Worm (Caenorhabditis elegans): ENCODE data around the gene taf-9.

DNA sequence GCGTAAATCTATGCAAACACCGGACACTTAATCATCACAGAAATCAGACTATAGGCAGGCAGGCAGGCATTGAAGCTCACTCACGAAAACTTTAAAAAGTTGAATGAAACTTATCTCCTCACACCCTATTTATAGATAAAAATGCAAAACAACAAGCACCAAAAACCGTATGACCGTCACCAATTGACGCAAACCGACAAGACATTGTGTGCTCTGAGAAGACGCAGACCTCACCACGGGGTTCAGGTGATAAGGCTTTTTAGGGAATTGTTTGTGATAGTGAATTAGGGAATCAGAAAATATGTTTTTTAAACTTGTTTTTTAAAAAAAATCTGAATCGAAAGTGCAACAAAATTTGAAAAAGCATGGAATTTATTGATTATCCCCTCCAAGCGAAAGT lies 2.6 kb downstream of the taf-9 start, which contains the start of gene T12D8.5:
- TF ChIP-seq dao-5 (tag; optimal IDR thresholded peaks at IDR 0.05) (no peak), him-1 (tag; optimal IDR thresholded peaks at IDR 0.05) (no peak)

Measured in whole organism, L4/young adult.